Fruit fly (Drosophila melanogaster) whole organism, embryonic: ENCODE measurements around the gene tup.
A peak's percentile ranks its signal among the peaks of the same experiment; 100 is the strongest.

Experiments
- Bteb2 ChIP-seq: fragments of 200-800 bp; sonication (Bioruptor generic); optimal IDR thresholded peaks from 2 replicates; lab custom pipeline; 2016; ENCODE audit warnings: missing biosample characterization, missing genetic modification characterization
- CG10147 ChIP-seq: fragments of 200-800 bp; sonication (Bioruptor generic); optimal IDR thresholded peaks from 2 replicates; lab custom pipeline; 2019; ENCODE audit warnings: missing biosample characterization, mild to moderate bottlenecking, missing genetic modification characterization, moderate library complexity
- CG12299 ChIP-seq: fragments of 200-800 bp; sonication (Bioruptor generic); optimal IDR thresholded peaks from 2 replicates; lab custom pipeline; 2018; ENCODE audit warnings: missing biosample characterization, mild to moderate bottlenecking, missing genetic modification characterization
- CG14441 ChIP-seq: fragments of 200-800 bp; sonication (Bioruptor generic); IDR thresholded peaks from 2 replicates; pipeline ENCODE4 v1.3.6; 2022; ENCODE audit warnings: missing biosample characterization, missing genetic modification characterization
- CG15269 ChIP-seq: fragments of 200-800 bp; sonication (Bioruptor generic); optimal IDR thresholded peaks from 2 replicates; lab custom pipeline; 2018; ENCODE audit warnings: missing biosample characterization, mild to moderate bottlenecking, missing genetic modification characterization, moderate library complexity
- CG16863 ChIP-seq: fragments of 200-800 bp; sonication (Bioruptor generic); optimal IDR thresholded peaks from 3 replicates; lab custom pipeline; 2016; ENCODE audit warnings: missing biosample characterization, missing genetic modification characterization
- CG17385 ChIP-seq: fragments of 200-800 bp; sonication (Bioruptor generic); optimal IDR thresholded peaks from 3 replicates; lab custom pipeline; 2018; ENCODE audit warnings: missing biosample characterization, mild to moderate bottlenecking, missing genetic modification characterization
- CG17612 ChIP-seq: fragments of 200-800 bp; sonication (Bioruptor generic); IDR thresholded peaks from 2 replicates; pipeline ENCODE4 v1.3.6; 2022; ENCODE audit warnings: missing biosample characterization, missing genetic modification characterization
- CG18262 ChIP-seq: fragments of 200-800 bp; optimal IDR thresholded peaks from 3 replicates; lab custom pipeline; 2019; ENCODE audit warnings: missing biosample characterization, mild to moderate bottlenecking, missing genetic modification characterization, moderate library complexity
- CG2116 ChIP-seq: fragments of 200-800 bp; sonication (Bioruptor generic); optimal IDR thresholded peaks from 3 replicates; lab custom pipeline; 2018; ENCODE audit warnings: missing biosample characterization, mild to moderate bottlenecking, missing genetic modification characterization
- CG30431 ChIP-seq: fragments of 200-800 bp; sonication (Bioruptor generic); optimal IDR thresholded peaks from 2 replicates; lab custom pipeline; 2017; ENCODE audit warnings: missing biosample characterization, missing genetic modification characterization
- CG31224 ChIP-seq: fragments of 200-800 bp; sonication (Bioruptor generic); IDR thresholded peaks from 2 replicates; pipeline ENCODE4 v1.3.6; 2022; ENCODE audit warnings: missing biosample characterization, missing genetic modification characterization
- CG32767 ChIP-seq: fragments of 200-800 bp; sonication (Bioruptor generic); IDR thresholded peaks from 2 replicates; pipeline ENCODE4 v1.3.6; 2022; ENCODE audit warnings: missing biosample characterization, missing genetic modification characterization
- CG32772 ChIP-seq: fragments of 200-800 bp; sonication (Bioruptor generic); IDR thresholded peaks from 2 replicates; pipeline ENCODE4 v1.3.6; 2022; ENCODE audit warnings: missing biosample characterization, missing genetic modification characterization
- CG4328 ChIP-seq: fragments of 200-800 bp; sonication (Bioruptor generic); optimal IDR thresholded peaks from 3 replicates; lab custom pipeline; 2017; ENCODE audit warnings: missing biosample characterization, missing genetic modification reagents, missing genetic modification characterization
- CG6272 ChIP-seq: fragments of 200-800 bp; sonication (Bioruptor generic); IDR thresholded peaks from 2 replicates; pipeline ENCODE4 v1.3.6; 2022; ENCODE audit warnings: missing biosample characterization, missing genetic modification characterization
- CG7556 ChIP-seq: fragments of 200-800 bp; sonication (Bioruptor generic); optimal IDR thresholded peaks from 2 replicates; lab custom pipeline; 2017; ENCODE audit warnings: missing biosample characterization, mild to moderate bottlenecking, missing genetic modification characterization
- CG7928 ChIP-seq: fragments of 200-800 bp; sonication (Bioruptor generic); optimal IDR thresholded peaks from 2 replicates; lab custom pipeline; 2017; ENCODE audit warnings: missing biosample characterization, mild to moderate bottlenecking, missing genetic modification characterization
- Dad ChIP-seq: fragments of 200-800 bp; sonication (Bioruptor generic); optimal IDR thresholded peaks from 3 replicates; lab custom pipeline; 2016; ENCODE audit warnings: missing biosample characterization, missing genetic modification characterization
- Gsc ChIP-seq: fragments of 200-800 bp; sonication (Bioruptor generic); IDR thresholded peaks from 2 replicates; pipeline ENCODE4 v1.3.6; 2022; ENCODE audit warnings: missing biosample characterization, missing genetic modification characterization
- H2.0 ChIP-seq: fragments of 200-800 bp; sonication (Bioruptor generic); IDR thresholded peaks from 2 replicates; pipeline ENCODE4 v1.3.6; 2022; ENCODE audit warnings: missing biosample characterization, missing genetic modification characterization
- HLH4C ChIP-seq: fragments of 200-800 bp; sonication (Bioruptor generic); IDR thresholded peaks from 3 replicates; pipeline ENCODE4 v1.3.6; 2022; ENCODE audit warnings: missing biosample characterization, missing genetic modification characterization; ENCODE audit not compliant: partially characterized antibody
- Hand ChIP-seq: fragments of 200-800 bp; sonication (Bioruptor generic); optimal IDR thresholded peaks from 2 replicates; lab custom pipeline; 2017; ENCODE audit warnings: mild to moderate bottlenecking, missing biosample characterization, missing genetic modification reagents, missing genetic modification characterization
- Hmr ChIP-seq: fragments of 200-800 bp; sonication (Bioruptor generic); optimal IDR thresholded peaks from 3 replicates; lab custom pipeline; 2017; ENCODE audit warnings: mild to moderate bottlenecking, missing biosample characterization, missing genetic modification reagents, missing genetic modification characterization
- Lhr ChIP-seq: fragments of 200-800 bp; sonication (Bioruptor generic); optimal IDR thresholded peaks from 3 replicates; lab custom pipeline; 2017; ENCODE audit warnings: mild to moderate bottlenecking, missing biosample characterization, missing genetic modification reagents, missing genetic modification characterization
- Mrtf ChIP-seq: fragments of 200-800 bp; sonication (Bioruptor generic); IDR thresholded peaks from 3 replicates; pipeline ENCODE4 v1.3.6; 2022; ENCODE audit warnings: missing biosample characterization, missing genetic modification characterization
- Nf-YC ChIP-seq: fragments of 200-800 bp; optimal IDR thresholded peaks from 3 replicates; lab custom pipeline; 2019; ENCODE audit warnings: missing biosample characterization, mild to moderate bottlenecking, missing genetic modification characterization, moderate library complexity
- al ChIP-seq: fragments of 200-800 bp; sonication (Bioruptor generic); IDR thresholded peaks from 2 replicates; pipeline ENCODE4 v1.3.6; 2022; ENCODE audit warnings: missing biosample characterization, missing genetic modification characterization
- bowl ChIP-seq: fragments of 200-800 bp; sonication (Bioruptor generic); IDR thresholded peaks from 2 replicates; pipeline ENCODE4 v1.3.6; 2022; ENCODE audit warnings: missing biosample characterization, missing genetic modification characterization
- cad ChIP-seq: fragments of >200 bp; optimal IDR thresholded peaks from 2 replicates; lab custom pipeline; 2017; ENCODE audit warnings: missing biosample characterization, missing genetic modification characterization
- chif ChIP-seq, 2 experiments: fragments of 200-800 bp; sonication (Bioruptor generic); optimal IDR thresholded peaks; 3 replicates each; lab custom pipeline; 2016; ENCODE audit warnings: missing biosample characterization in 2 of 2, missing genetic modification characterization in 2 of 2
- chinmo ChIP-seq: fragments of 200-800 bp; sonication (Bioruptor generic); IDR thresholded peaks from 4 replicates; pipeline ENCODE4 v1.3.6; 2022; ENCODE audit warnings: missing biosample characterization, missing genetic modification characterization; ENCODE audit not compliant: partially characterized antibody
- croc ChIP-seq: fragments of 200-800 bp; sonication (Bioruptor generic); conservative IDR thresholded peaks from 3 replicates; pipeline ENCODE4 v1.3.6; 2022; ENCODE audit warnings: missing biosample characterization, missing genetic modification characterization
- gsb-n ChIP-seq: fragments of 200-800 bp; sonication (Bioruptor generic); optimal IDR thresholded peaks from 3 replicates; lab custom pipeline; 2018; ENCODE audit warnings: missing biosample characterization, mild to moderate bottlenecking, missing genetic modification characterization
- her ChIP-seq: fragments of 200-800 bp; sonication (Bioruptor generic); optimal IDR thresholded peaks from 2 replicates; lab custom pipeline; 2016; ENCODE audit warnings: missing biosample characterization, missing genetic modification characterization
- hth ChIP-seq: fragments of >200 bp; optimal IDR thresholded peaks from 2 replicates; lab custom pipeline; 2017; ENCODE audit warnings: inconsistent platforms
- inv ChIP-seq: fragments of 200-800 bp; sonication (Bioruptor generic); IDR thresholded peaks from 2 replicates; pipeline ENCODE4 v1.3.6; 2022; ENCODE audit warnings: missing biosample characterization, missing genetic modification characterization; ENCODE audit not compliant: partially characterized antibody
- jigr1 ChIP-seq: fragments of 200-800 bp; sonication (Bioruptor generic); IDR thresholded peaks from 3 replicates; pipeline ENCODE4 v1.3.6; 2022; ENCODE audit warnings: missing biosample characterization, missing genetic modification characterization
- ken ChIP-seq: fragments of 200-800 bp; sonication (Bioruptor generic); IDR thresholded peaks from 3 replicates; pipeline ENCODE4 v1.3.6; 2022; ENCODE audit warnings: missing biosample characterization, missing genetic modification characterization
- knrl ChIP-seq: fragments of 200-800 bp; sonication (Bioruptor generic); IDR thresholded peaks from 3 replicates; pipeline ENCODE4 v1.3.6; 2022; ENCODE audit warnings: missing biosample characterization, missing genetic modification characterization; ENCODE audit not compliant: partially characterized antibody
- lab ChIP-seq: fragments of 200-800 bp; sonication (Bioruptor generic); optimal IDR thresholded peaks from 3 replicates; lab custom pipeline; 2017; ENCODE audit warnings: missing biosample characterization, missing genetic modification characterization, mild to moderate bottlenecking, moderate library complexity, missing genetic modification reagents
- lbe ChIP-seq: fragments of 200-800 bp; sonication (Bioruptor generic); optimal IDR thresholded peaks from 2 replicates; lab custom pipeline; 2016; ENCODE audit warnings: missing biosample characterization, mild to moderate bottlenecking, missing genetic modification characterization
- mam ChIP-seq: fragments of 200-800 bp; sonication (Bioruptor generic); optimal IDR thresholded peaks from 3 replicates; lab custom pipeline; 2016; ENCODE audit warnings: missing biosample characterization, missing genetic modification characterization
- pfk ChIP-seq: fragments of 200-800 bp; sonication (Bioruptor generic); optimal IDR thresholded peaks from 2 replicates; lab custom pipeline; 2018; ENCODE audit warnings: missing biosample characterization, mild to moderate bottlenecking, missing genetic modification characterization, moderate library complexity
- slou ChIP-seq: fragments of 200-800 bp; sonication (Bioruptor generic); optimal IDR thresholded peaks from 3 replicates; lab custom pipeline; 2016; ENCODE audit warnings: missing biosample characterization, missing genetic modification characterization
- sug ChIP-seq: fragments of 200-800 bp; optimal IDR thresholded peaks from 2 replicates; lab custom pipeline; 2019; ENCODE audit warnings: missing biosample characterization, mild to moderate bottlenecking, missing genetic modification characterization, moderate library complexity
- tin ChIP-seq: fragments of 200-800 bp; sonication (Bioruptor generic); optimal IDR thresholded peaks from 3 replicates; lab custom pipeline; 2016; ENCODE audit warnings: missing biosample characterization, missing genetic modification characterization
- trem ChIP-seq: fragments of 200-800 bp; optimal IDR thresholded peaks from 3 replicates; lab custom pipeline; 2019; ENCODE audit warnings: missing biosample characterization, mild to moderate bottlenecking, missing genetic modification characterization, moderate library complexity
- ttk ChIP-seq: fragments of 200-800 bp; sonication (Bioruptor generic); IDR thresholded peaks from 2 replicates; pipeline ENCODE4 v2.1.2; 2022; ENCODE audit warnings: missing biosample characterization, missing genetic modification characterization
- vnd ChIP-seq: fragments of 200-800 bp; sonication (Bioruptor generic); IDR thresholded peaks from 3 replicates; pipeline ENCODE4 v1.3.6; 2022; ENCODE audit warnings: missing biosample characterization, missing genetic modification characterization; ENCODE audit not compliant: partially characterized antibody
- zen ChIP-seq: fragments of 200-800 bp; sonication (Bioruptor generic); optimal IDR thresholded peaks from 3 replicates; lab custom pipeline; 2018; ENCODE audit warnings: missing biosample characterization, mild to moderate bottlenecking, missing genetic modification characterization, moderate library complexity

Gene tup

dm6 chr2L:18857635-18858059, 23.4 kb downstream of the tup start (continued):
- TF ChIP-seq Hmr (GFP tag; lab: Kevin White, UChicago) (peak; percentile 92), ken (GFP tag; lab: Robert Waterston, UW) (peak; percentile 94), knrl (GFP tag; lab: Robert Waterston, UW) (no peak), CG14441 (peak; percentile 93), her (GFP tag; lab: Kevin White, UChicago) (peak; percentile 78), Dad (GFP tag; lab: Kevin White, UChicago) (peak; percentile 46), CG7556 (GFP tag; lab: Kevin White, UChicago) (peak; percentile 88), CG30431 (GFP tag; lab: Kevin White, UChicago) (peak; percentile 76), CG6272 (peak; percentile 87), slou (peak; percentile 63), mam (GFP tag; lab: Kevin White, UChicago) (peak; percentile 95), zen (tag; lab: Kevin White, UChicago) (peak; percentile 82), chinmo (GFP tag; lab: Robert Waterston, UW) (no peak), H2.0 (peak; percentile 92), CG16863 (GFP tag; lab: Kevin White, UChicago) (peak; percentile 82), trem (peak; percentile 80), Nf-YC (tag; lab: Kevin White, UChicago) (peak; percentile 83), cad (GFP tag; lab: Kevin White, UChicago) (no peak), HLH4C (GFP tag; lab: Robert Waterston, UW) (no peak; the same call in 2 of the 3 replicates), tin (peak; percentile 77), hth (lab: Kevin White, UChicago) (no peak), vnd (GFP tag; lab: Robert Waterston, UW) (no peak), Mrtf (GFP tag; lab: Robert Waterston, UW) (peak; percentile 72; the same call in 2 of the 3 replicates), jigr1 (GFP tag; lab: Robert Waterston, UW) (peak; percentile 55; the same call in 2 of the 3 replicates), gsb-n (tag; lab: Kevin White, UChicago) (peak; percentile 86), Lhr (GFP tag; lab: Kevin White, UChicago) (peak; percentile 74), chif (GFP tag; optimal IDR thresholded peaks at IDR 0.05; lab: Kevin White, UChicago) (peak; percentile 87 to 93), pfk (no peak), CG18262 (tag; lab: Kevin White, UChicago) (peak; percentile 91), lab (GFP tag; lab: Kevin White, UChicago) (peak; percentile 95), sug (tag; lab: Kevin White, UChicago) (peak; percentile 84), CG32772 (peak; percentile 92), Bteb2 (GFP tag; lab: Kevin White, UChicago) (peak; percentile 90), inv (GFP tag; lab: Robert Waterston, UW) (no peak), CG17612 (GFP tag; lab: Robert Waterston, UW) (peak; percentile 72), CG12299 (tag; lab: Kevin White, UChicago) (peak; percentile 91), CG10147 (GFP tag; lab: Kevin White, UChicago) (peak; percentile 82), CG17385 (GFP tag; lab: Kevin White, UChicago) (peak; percentile 91), CG32767 (GFP tag; lab: Robert Waterston, UW) (peak; percentile 89), ttk (GFP tag; lab: Robert Waterston, UW) (peak; percentile 72), Hand (GFP tag; lab: Kevin White, UChicago) (peak; percentile 73), al (GFP tag; lab: Robert Waterston, UW) (peak; percentile 89), bowl (GFP tag; lab: Robert Waterston, UW) (peak; percentile 88), CG4328 (GFP tag; lab: Kevin White, UChicago) (peak; percentile 86), croc (GFP tag; lab: Robert Waterston, UW) (peak; percentile 80), Gsc (GFP tag; lab: Robert Waterston, UW) (peak; percentile 73), CG2116 (GFP tag; lab: Kevin White, UChicago) (peak; percentile 64), CG7928 (GFP tag; lab: Kevin White, UChicago) (peak; percentile 72), CG31224 (GFP tag; lab: Robert Waterston, UW) (peak; percentile 84), lbe (GFP tag; lab: Kevin White, UChicago) (peak; percentile 96), CG15269 (tag; lab: Kevin White, UChicago) (peak; percentile 93)
